Fruit fly (Drosophila melanogaster): ENCODE results near the gene CG31676.

CG31676 gene

dm6 chr2L:20864764-20865265, 24.3 kb downstream of the CG31676 start, which contains the start of gene CG9338 (continued):
- TF ChIP-seq CG17612 (GFP tag; IDR thresholded peaks at IDR 0.05): peak; percentile 90
- TF ChIP-seq bab2 (GFP tag; optimal IDR thresholded peaks at IDR 0.05): peak; percentile 76
- peak; percentile 62 for TF ChIP-seq CG1529 (GFP tag; optimal IDR thresholded peaks at IDR 0.05)
- TF ChIP-seq stwl (tag; optimal IDR thresholded peaks at IDR 0.05): no peak
- TF ChIP-seq tx (GFP tag; optimal IDR thresholded peaks at IDR 0.05): peak; percentile 70
- peak; percentile 84 for TF ChIP-seq mam (GFP tag; optimal IDR thresholded peaks at IDR 0.05)
- TF ChIP-seq zf30C (GFP tag; optimal IDR thresholded peaks at IDR 0.05): no peak
- peak; percentile 96 for TF ChIP-seq lab (GFP tag; optimal IDR thresholded peaks at IDR 0.05)
- TF ChIP-seq CG4854 (GFP tag; optimal IDR thresholded peaks at IDR 0.05): peak; percentile 71
- TF ChIP-seq hkb (optimal IDR thresholded peaks at IDR 0.05): no peak
- peak; percentile 83 for TF ChIP-seq hkb (GFP tag; IDR thresholded peaks at IDR 0.05)
- peak; percentile 95 for TF ChIP-seq CG3281 (GFP tag; optimal IDR thresholded peaks at IDR 0.05)
- 0 out of 2 replicates have a peak, but pooled peaks have one; percentile 11 for TF ChIP-seq sens-2 (GFP tag; IDR thresholded peaks at IDR 0.05)
- peak; percentile 86 for TF ChIP-seq ems (GFP tag; optimal IDR thresholded peaks at IDR 0.05)
- TF ChIP-seq Kr (GFP tag; optimal IDR thresholded peaks at IDR 0.05): no peak
- peak in 1 of 3 experiments; percentile 77 for TF ChIP-seq Stat92E (GFP tag; optimal IDR thresholded peaks at IDR 0.05)
- TF ChIP-seq CG8281 (tag; optimal IDR thresholded peaks at IDR 0.05): peak; percentile 76
- peak; percentile 74 for TF ChIP-seq slp2 (GFP tag; optimal IDR thresholded peaks at IDR 0.05)
- peak; percentile 89 for TF ChIP-seq CG14667 (GFP tag; IDR thresholded peaks at IDR 0.05)
- TF ChIP-seq CG8388 (GFP tag; optimal IDR thresholded peaks at IDR 0.05): peak; percentile 68
- no peak for TF ChIP-seq CG42726 (GFP tag; IDR thresholded peaks at IDR 0.05; ENCODE audit: partially characterized antibody)
- TF ChIP-seq Sin3A (optimal IDR thresholded peaks at IDR 0.05): no peak
- peak; percentile 37 for TF ChIP-seq CG2116 (GFP tag; optimal IDR thresholded peaks at IDR 0.05)
- TF ChIP-seq B-H2 (GFP tag; optimal IDR thresholded peaks at IDR 0.05): peak; percentile 79
- TF ChIP-seq kni (GFP tag; optimal IDR thresholded peaks at IDR 0.05): peak; percentile 88
- no peak for TF ChIP-seq Doc3 (GFP tag; IDR thresholded peaks at IDR 0.05; ENCODE audit: partially characterized antibody)
- TF ChIP-seq Neu2 (GFP tag; optimal IDR thresholded peaks at IDR 0.05; ENCODE audit: borderline replicate concordance): no peak
- TF ChIP-seq sim (GFP tag; IDR thresholded peaks at IDR 0.05): no peak; the same call in 1 of the 2 replicates
- TF ChIP-seq Side (GFP tag; optimal IDR thresholded peaks at IDR 0.05): peak; percentile 79
- TF ChIP-seq Dp (GFP tag; optimal IDR thresholded peaks at IDR 0.05): no peak
- TF ChIP-seq CG7271 (tag; optimal IDR thresholded peaks at IDR 0.05): peak; percentile 51
- peak; percentile 31; the same call in 1 of the 2 replicates for TF ChIP-seq bowl (GFP tag; IDR thresholded peaks at IDR 0.05)
- peak; percentile 60 for TF ChIP-seq CG17328 (GFP tag; IDR thresholded peaks at IDR 0.05)
- peak; percentile 27 for TF ChIP-seq CG10565 (GFP tag; optimal IDR thresholded peaks at IDR 0.05)
- peak; percentile 94 for TF ChIP-seq CG10543 (GFP tag; optimal IDR thresholded peaks at IDR 0.05)
- peak; percentile 72; the same call in 2 of the 3 replicates for TF ChIP-seq gce (GFP tag; IDR thresholded peaks at IDR 0.05)
- peak; percentile 91 for TF ChIP-seq CG18764 (GFP tag; optimal IDR thresholded peaks at IDR 0.05)
- peak; percentile 98 for TF ChIP-seq D19B (GFP tag; optimal IDR thresholded peaks at IDR 0.05)
- peak; percentile 80 for TF ChIP-seq GATAe (GFP tag; conservative IDR thresholded peaks at IDR 0.05)
- TF ChIP-seq CG13775 (GFP tag; optimal IDR thresholded peaks at IDR 0.05): peak; percentile 73
- peak; percentile 77 for TF ChIP-seq Oli (tag; optimal IDR thresholded peaks at IDR 0.05)
- TF ChIP-seq dimm (GFP tag; IDR thresholded peaks at IDR 0.05): no peak
- TF ChIP-seq CG3065 (GFP tag; optimal IDR thresholded peaks at IDR 0.05): no peak
- TF ChIP-seq CG6765 (GFP tag; optimal IDR thresholded peaks at IDR 0.05): peak; percentile 93
- TF ChIP-seq CG2712 (tag; optimal IDR thresholded peaks at IDR 0.05): peak; percentile 97
- peak; percentile 83 for TF ChIP-seq CoRest (tag; optimal IDR thresholded peaks at IDR 0.05)
- peak; percentile 11 for TF ChIP-seq grn (GFP tag; optimal IDR thresholded peaks at IDR 0.05)
- TF ChIP-seq CG9609 (GFP tag; optimal IDR thresholded peaks at IDR 0.05): peak; percentile 89
- peak; percentile 61 for TF ChIP-seq CG4360 (GFP tag; IDR thresholded peaks at IDR 0.05)
- TF ChIP-seq tna (GFP tag; IDR thresholded peaks at IDR 0.05; ENCODE audit: partially characterized antibody): no peak

Data from whole organism, embryonic.